Fruit fly (Drosophila melanogaster) whole organism, pupa: Measurements from ENCODE around the gene CG34148.
A peak's percentile ranks its signal among the peaks of the same experiment; 100 is the strongest.

ENCODE experiments used
- CG10348 ChIP-seq: fragments of 200-800 bp; sonication (Bioruptor generic); IDR thresholded peaks from 2 replicates; pipeline ENCODE4 v1.3.6; 2022; ENCODE audit warnings: missing biosample characterization, missing genetic modification characterization
- CG12605 ChIP-seq: fragments of 200-800 bp; sonication (Bioruptor generic); IDR thresholded peaks from 2 replicates; pipeline ENCODE4 v1.3.6; 2022; ENCODE audit warnings: missing biosample characterization, missing genetic modification characterization
- CG13204 ChIP-seq: fragments of 200-800 bp; sonication (Bioruptor generic); optimal IDR thresholded peaks from 2 replicates; lab custom pipeline; 2018; ENCODE audit warnings: missing biosample characterization, mild to moderate bottlenecking, missing genetic modification characterization, moderate library complexity
- CG14655 ChIP-seq: fragments of 200-800 bp; sonication (Bioruptor generic); optimal IDR thresholded peaks from 3 replicates; lab custom pipeline; 2017; ENCODE audit warnings: mild to moderate bottlenecking, missing biosample characterization, missing genetic modification reagents, missing genetic modification characterization
- CG15710 ChIP-seq: fragments of 200-800 bp; sonication (Bioruptor generic); optimal IDR thresholded peaks from 2 replicates; lab custom pipeline; 2018; ENCODE audit warnings: missing biosample characterization, mild to moderate bottlenecking, missing genetic modification characterization, moderate library complexity
- CG17806 ChIP-seq: fragments of 200-800 bp; sonication (Bioruptor generic); optimal IDR thresholded peaks from 2 replicates; lab custom pipeline; 2018; ENCODE audit warnings: missing biosample characterization, mild to moderate bottlenecking, missing genetic modification characterization, moderate library complexity
- CG32121 ChIP-seq: fragments of 200-800 bp; sonication (Bioruptor generic); IDR thresholded peaks from 2 replicates; pipeline ENCODE4 v1.3.6; 2022; ENCODE audit warnings: missing biosample characterization, missing genetic modification characterization
- CG34367 ChIP-seq: fragments of 200-800 bp; sonication (Bioruptor generic); optimal IDR thresholded peaks from 2 replicates; lab custom pipeline; 2018; ENCODE audit warnings: missing biosample characterization, mild to moderate bottlenecking, missing genetic modification characterization
- CG4496 ChIP-seq: fragments of 200-800 bp; sonication (Bioruptor generic); IDR thresholded peaks from 3 replicates; pipeline ENCODE4 v1.3.6; 2022; ENCODE audit warnings: missing biosample characterization, missing genetic modification characterization
- CG8159 ChIP-seq: fragments of 200-800 bp; sonication (Bioruptor generic); optimal IDR thresholded peaks from 3 replicates; lab custom pipeline; 2018; ENCODE audit warnings: missing biosample characterization, mild to moderate bottlenecking, missing genetic modification characterization, moderate library complexity
- CG8301 ChIP-seq: fragments of 200-800 bp; sonication (Bioruptor generic); optimal IDR thresholded peaks from 2 replicates; lab custom pipeline; 2018; ENCODE audit warnings: missing biosample characterization, mild to moderate bottlenecking, missing genetic modification characterization
- CG9948 ChIP-seq: fragments of 200-800 bp; sonication (Bioruptor generic); optimal IDR thresholded peaks from 2 replicates; lab custom pipeline; 2018; ENCODE audit warnings: missing biosample characterization, mild to moderate bottlenecking, missing genetic modification characterization, moderate library complexity
- D1 ChIP-seq: fragments of 200-800 bp; sonication (Bioruptor generic); optimal IDR thresholded peaks from 2 replicates; lab custom pipeline; 2018; ENCODE audit warnings: missing biosample characterization, mild to moderate bottlenecking, missing genetic modification characterization, moderate library complexity
- EcR ChIP-seq: fragments of 200-800 bp; sonication (Bioruptor generic); optimal IDR thresholded peaks from 3 replicates; lab custom pipeline; 2019; ENCODE audit warnings: missing biosample characterization, missing genetic modification characterization, mild to moderate bottlenecking, moderate library complexity, missing genetic modification reagents
- Ets98B ChIP-seq: fragments of 200-800 bp; sonication (Bioruptor generic); IDR thresholded peaks from 2 replicates; pipeline ENCODE4 v1.3.6; 2022; ENCODE audit warnings: missing biosample characterization, missing genetic modification characterization
- Pif1A ChIP-seq: fragments of 200-800 bp; sonication (Bioruptor generic); optimal IDR thresholded peaks from 3 replicates; lab custom pipeline; 2016; ENCODE audit warnings: missing biosample characterization, missing genetic modification characterization
- Pif1B ChIP-seq: fragments of 200-800 bp; sonication (Bioruptor generic); optimal IDR thresholded peaks from 3 replicates; lab custom pipeline; 2016; ENCODE audit warnings: missing biosample characterization, missing genetic modification characterization
- Snoo ChIP-seq: fragments of 200-800 bp; sonication (Bioruptor generic); optimal IDR thresholded peaks from 3 replicates; lab custom pipeline; 2017; ENCODE audit warnings: missing biosample characterization, mild to moderate bottlenecking, missing genetic modification characterization, inconsistent platforms
- fd96Ca ChIP-seq: fragments of 200-800 bp; sonication (Bioruptor generic); IDR thresholded peaks from 3 replicates; pipeline ENCODE4 v1.3.6; 2022; ENCODE audit warnings: missing biosample characterization, missing genetic modification characterization
- gl ChIP-seq: fragments of 200-800 bp; sonication (Bioruptor generic); optimal IDR thresholded peaks from 2 replicates; lab custom pipeline; 2018; ENCODE audit warnings: missing biosample characterization, mild to moderate bottlenecking, missing genetic modification characterization
- rn ChIP-seq: fragments of 200-800 bp; sonication (Bioruptor generic); IDR thresholded peaks from 2 replicates; pipeline ENCODE4 v1.3.6; 2022; ENCODE audit warnings: missing biosample characterization, missing genetic modification characterization

CG34148 gene

dm6 chr3R:21829487-21829957 is 49.0 kb downstream of the CG34148 start:
- TF ChIP-seq D1 (tag; lab: Kevin White, UChicago), result no peak
- TF ChIP-seq CG12605 (GFP tag; lab: Robert Waterston, UW), result no peak
- peak; percentile 35 for TF ChIP-seq CG9948 (tag; lab: Kevin White, UChicago)
- no peak for TF ChIP-seq CG14655 (GFP tag; lab: Kevin White, UChicago)
- no peak for TF ChIP-seq rn (GFP tag; lab: Robert Waterston, UW)
- TF ChIP-seq Pif1A (GFP tag; lab: Kevin White, UChicago), result peak; percentile 49
- TF ChIP-seq fd96Ca, result peak; percentile 66; the same call in 1 of the 3 replicates
- TF ChIP-seq CG8301 (tag; lab: Kevin White, UChicago), result no peak
- no peak for TF ChIP-seq Pif1B (GFP tag; lab: Kevin White, UChicago)
- peak; percentile 77 for TF ChIP-seq CG17806 (tag; lab: Kevin White, UChicago)
- TF ChIP-seq CG8159 (tag; lab: Kevin White, UChicago), result peak; percentile 36
- TF ChIP-seq Snoo, result no peak
- TF ChIP-seq CG4496 (GFP tag; lab: Robert Waterston, UW), result no peak; the same call in 2 of the 3 replicates
- no peak for TF ChIP-seq CG32121 (GFP tag; lab: Robert Waterston, UW)
- TF ChIP-seq gl (tag; lab: Kevin White, UChicago), result peak; percentile 9
- TF ChIP-seq CG34367 (tag; lab: Kevin White, UChicago), result peak; percentile 22
- TF ChIP-seq CG10348, result no peak
- 0 out of 2 replicates have a peak, but pooled peaks have one; percentile 4 for TF ChIP-seq Ets98B (GFP tag; lab: Robert Waterston, UW)
- peak; percentile 98 for TF ChIP-seq EcR (GFP tag; lab: Kevin White, UChicago)
- no peak for TF ChIP-seq CG13204
- peak; percentile 44 for TF ChIP-seq CG15710 (tag; lab: Kevin White, UChicago)

dm6 chr3R:21828785-21829486 is 49.5 kb downstream of the CG34148 start:
- TF ChIP-seq CG15710 (tag; lab: Kevin White, UChicago) (peak; percentile 75), CG10348 (no peak), Pif1A (GFP tag; lab: Kevin White, UChicago) (peak; percentile 68), Pif1B (GFP tag; lab: Kevin White, UChicago) (peak; percentile 79), CG4496 (GFP tag; lab: Robert Waterston, UW) (peak; percentile 80), D1 (tag; lab: Kevin White, UChicago) (peak; percentile 60), CG12605 (GFP tag; lab: Robert Waterston, UW) (peak; percentile 66), EcR (GFP tag; lab: Kevin White, UChicago) (no peak), rn (GFP tag; lab: Robert Waterston, UW) (peak; percentile 58; the same call in 1 of the 2 replicates), CG8159 (tag; lab: Kevin White, UChicago) (peak; percentile 81), CG9948 (tag; lab: Kevin White, UChicago) (peak; percentile 92), gl (tag; lab: Kevin White, UChicago) (peak; percentile 37), CG8301 (tag; lab: Kevin White, UChicago) (peak; percentile 92), CG34367 (tag; lab: Kevin White, UChicago) (peak; percentile 74), fd96Ca (peak; percentile 59; the same call in 2 of the 3 replicates), CG17806 (tag; lab: Kevin White, UChicago) (peak; percentile 78), CG13204 (peak; percentile 25), CG14655 (GFP tag; lab: Kevin White, UChicago) (peak; percentile 94), Snoo (no peak), Ets98B (GFP tag; lab: Robert Waterston, UW) (peak; percentile 74), CG32121 (GFP tag; lab: Robert Waterston, UW) (peak; percentile 71)

dm6 chr3R:21828040-21828526 is 50.4 kb downstream of the CG34148 start:
- TF ChIP-seq Pif1B (GFP tag; lab: Kevin White, UChicago) (no peak), Ets98B (GFP tag; lab: Robert Waterston, UW) (no peak), D1 (tag; lab: Kevin White, UChicago) (no peak), CG12605 (GFP tag; lab: Robert Waterston, UW) (no peak), rn (GFP tag; lab: Robert Waterston, UW) (no peak), CG9948 (tag; lab: Kevin White, UChicago) (peak; percentile 21), CG14655 (GFP tag; lab: Kevin White, UChicago) (peak; percentile 23), CG8301 (tag; lab: Kevin White, UChicago) (peak; percentile 17), CG8159 (tag; lab: Kevin White, UChicago) (no peak), Pif1A (GFP tag; lab: Kevin White, UChicago) (peak; percentile 3), CG4496 (GFP tag; lab: Robert Waterston, UW) (no peak)
